Fruit fly (Drosophila melanogaster) whole organism, embryonic: Measurements from ENCODE around the gene CG45002.
A peak's percentile ranks its signal among the peaks of the same experiment; 100 is the strongest.

Source experiments
- Aef1 ChIP-seq: fragments of 200-800 bp; sonication (Bioruptor generic); IDR thresholded peaks from 3 replicates; pipeline ENCODE4 v1.3.6; 2022; ENCODE audit warnings: missing biosample characterization, missing genetic modification characterization
- Asciz ChIP-seq: fragments of 200-800 bp; sonication (Bioruptor generic); optimal IDR thresholded peaks from 2 replicates; lab custom pipeline; 2017; ENCODE audit warnings: missing biosample characterization, mild to moderate bottlenecking, missing genetic modification characterization, missing genetic modification reagents
- Atf-2 ChIP-seq: fragments of 200-800 bp; sonication (Bioruptor generic); optimal IDR thresholded peaks from 2 replicates; lab custom pipeline; 2016; ENCODE audit warnings: missing biosample characterization, missing genetic modification characterization
- CG10543 ChIP-seq: fragments of 200-800 bp; sonication (Bioruptor generic); optimal IDR thresholded peaks from 3 replicates; lab custom pipeline; 2017; ENCODE audit warnings: missing biosample characterization, mild to moderate bottlenecking, missing genetic modification characterization, moderate library complexity
- CG12104 ChIP-seq: fragments of 200-800 bp; sonication (Bioruptor generic); optimal IDR thresholded peaks from 3 replicates; lab custom pipeline; 2016; ENCODE audit warnings: missing biosample characterization, missing genetic modification characterization
- CG14014 ChIP-seq: fragments of 200-800 bp; sonication (Bioruptor generic); IDR thresholded peaks from 2 replicates; pipeline ENCODE4 v1.3.6; 2022; ENCODE audit warnings: missing biosample characterization, missing genetic modification characterization
- CG14667 ChIP-seq: fragments of 200-800 bp; sonication (Bioruptor generic); IDR thresholded peaks from 2 replicates; pipeline ENCODE4 v1.3.6; 2022; ENCODE audit warnings: missing biosample characterization, missing genetic modification characterization
- CG17359 ChIP-seq: fragments of 200-800 bp; sonication (Bioruptor generic); optimal IDR thresholded peaks from 3 replicates; lab custom pipeline; 2018; ENCODE audit warnings: missing biosample characterization, mild to moderate bottlenecking, missing genetic modification characterization, moderate library complexity
- CG17568 ChIP-seq: fragments of 200-800 bp; sonication (Bioruptor generic); optimal IDR thresholded peaks from 2 replicates; lab custom pipeline; 2018; ENCODE audit warnings: missing biosample characterization, mild to moderate bottlenecking, missing genetic modification characterization, moderate library complexity
- CG18262 ChIP-seq: fragments of 200-800 bp; optimal IDR thresholded peaks from 3 replicates; lab custom pipeline; 2019; ENCODE audit warnings: missing biosample characterization, mild to moderate bottlenecking, missing genetic modification characterization, moderate library complexity
- CG3407 ChIP-seq: fragments of 200-800 bp; sonication (Bioruptor generic); optimal IDR thresholded peaks from 2 replicates; lab custom pipeline; 2018; ENCODE audit warnings: missing biosample characterization, mild to moderate bottlenecking, missing genetic modification characterization
- CG4617 ChIP-seq: fragments of 200-800 bp; sonication (Bioruptor generic); optimal IDR thresholded peaks from 3 replicates; lab custom pipeline; 2016; ENCODE audit warnings: missing biosample characterization, missing genetic modification characterization, borderline replicate concordance
- CG7987 ChIP-seq: fragments of 200-800 bp; sonication (Bioruptor generic); optimal IDR thresholded peaks from 2 replicates; lab custom pipeline; 2018; ENCODE audit warnings: missing biosample characterization, mild to moderate bottlenecking, missing genetic modification characterization, moderate library complexity
- CG9727 ChIP-seq: fragments of 200-800 bp; sonication (Bioruptor generic); optimal IDR thresholded peaks from 3 replicates; lab custom pipeline; 2017; ENCODE audit warnings: missing biosample characterization, mild to moderate bottlenecking, missing genetic modification characterization
- CG9817 ChIP-seq: fragments of 200-800 bp; sonication (Bioruptor generic); optimal IDR thresholded peaks from 2 replicates; lab custom pipeline; 2018; ENCODE audit warnings: missing biosample characterization, mild to moderate bottlenecking, missing genetic modification characterization, moderate library complexity
- CrebB ChIP-seq: fragments of 200-800 bp; sonication (Bioruptor generic); optimal IDR thresholded peaks from 3 replicates; lab custom pipeline; 2018; ENCODE audit warnings: missing biosample characterization, mild to moderate bottlenecking, missing genetic modification characterization
- Ets97D ChIP-seq: fragments of 200-800 bp; sonication (Bioruptor generic); optimal IDR thresholded peaks from 3 replicates; lab custom pipeline; 2016; ENCODE audit warnings: missing biosample characterization, missing genetic modification characterization
- GATAe ChIP-seq: fragments of 200-800 bp; sonication (Bioruptor generic); conservative IDR thresholded peaks from 2 replicates; pipeline ENCODE4 v1.3.6; 2022; ENCODE audit warnings: missing biosample characterization, missing genetic modification characterization
- H2.0 ChIP-seq: fragments of 200-800 bp; sonication (Bioruptor generic); IDR thresholded peaks from 2 replicates; pipeline ENCODE4 v1.3.6; 2022; ENCODE audit warnings: missing biosample characterization, missing genetic modification characterization
- Hmx ChIP-seq: fragments of 200-800 bp; sonication (Bioruptor generic); optimal IDR thresholded peaks from 2 replicates; lab custom pipeline; 2016; ENCODE audit warnings: missing biosample characterization, missing genetic modification characterization
- Kr ChIP-seq: fragments of 200-800 bp; sonication (Bioruptor generic); optimal IDR thresholded peaks from 2 replicates; lab custom pipeline; 2017; ENCODE audit warnings: missing biosample characterization, mild to moderate bottlenecking, missing genetic modification characterization
- Med ChIP-seq: fragments of 200-800 bp; sonication (Bioruptor generic); peaks from one replicate; lab custom pipeline; 2016; ENCODE audit warnings: missing biosample characterization, missing genetic modification characterization, mild to moderate bottlenecking, inconsistent platforms, moderate library complexity
- Mrtf ChIP-seq: fragments of 200-800 bp; sonication (Bioruptor generic); IDR thresholded peaks from 3 replicates; pipeline ENCODE4 v1.3.6; 2022; ENCODE audit warnings: missing biosample characterization, missing genetic modification characterization
- NfI ChIP-seq: fragments of 200-800 bp; sonication (Bioruptor generic); optimal IDR thresholded peaks from 3 replicates; lab custom pipeline; 2018; ENCODE audit warnings: missing biosample characterization, mild to moderate bottlenecking, missing genetic modification characterization, moderate library complexity
- Scr ChIP-seq: fragments of 200-800 bp; sonication (Bioruptor generic); IDR thresholded peaks from 2 replicates; pipeline ENCODE4 v1.3.6; 2022; ENCODE audit warnings: missing biosample characterization, missing genetic modification characterization; ENCODE audit not compliant: partially characterized antibody
- Spps ChIP-seq: fragments of 200-800 bp; sonication (Bioruptor generic); optimal IDR thresholded peaks from 2 replicates; lab custom pipeline; 2018; ENCODE audit warnings: missing biosample characterization, mild to moderate bottlenecking, missing genetic modification characterization
- Ssrp ChIP-seq: fragments of 200-800 bp; sonication (Bioruptor generic); optimal IDR thresholded peaks from 2 replicates; lab custom pipeline; 2018; ENCODE audit warnings: missing biosample characterization, mild to moderate bottlenecking, missing genetic modification characterization, moderate library complexity
- Xbp1 ChIP-seq: fragments of 200-800 bp; sonication (Bioruptor generic); optimal IDR thresholded peaks from 3 replicates; lab custom pipeline; 2016; ENCODE audit warnings: missing biosample characterization, mild to moderate bottlenecking, missing genetic modification characterization
- al ChIP-seq: fragments of 200-800 bp; sonication (Bioruptor generic); IDR thresholded peaks from 2 replicates; pipeline ENCODE4 v1.3.6; 2022; ENCODE audit warnings: missing biosample characterization, missing genetic modification characterization
- ara ChIP-seq: fragments of 200-800 bp; sonication (Bioruptor generic); IDR thresholded peaks from 2 replicates; pipeline ENCODE4 v1.3.6; 2022; ENCODE audit warnings: missing biosample characterization, missing genetic modification characterization
- bsh ChIP-seq, 2 experiments: fragments of 200-800 bp; sonication (Bioruptor generic); optimal IDR thresholded peaks; 2 replicates each; lab custom pipeline; 2017 to 2018; ENCODE audit warnings: mild to moderate bottlenecking in 2 of 2, missing biosample characterization in 2 of 2, missing genetic modification characterization in 2 of 2, moderate library complexity in 1 of 2
- crp ChIP-seq, 2 experiments: fragments of 200-800 bp; sonication (Bioruptor generic); optimal IDR thresholded peaks; 2 replicates in 1 of 2; 3 replicates in 1 of 2; lab custom pipeline; 2017; ENCODE audit warnings: missing biosample characterization in 2 of 2, missing genetic modification characterization in 2 of 2, mild to moderate bottlenecking in 1 of 2, moderate library complexity in 1 of 2
- da ChIP-seq: fragments of 200-800 bp; sonication (Bioruptor generic); optimal IDR thresholded peaks from 2 replicates; lab custom pipeline; 2016; ENCODE audit warnings: missing biosample characterization, missing genetic modification characterization
- en ChIP-seq: fragments of 200-800 bp; sonication (Bioruptor generic); optimal IDR thresholded peaks from 2 replicates; lab custom pipeline; 2016; ENCODE audit warnings: missing biosample characterization, missing genetic modification characterization
- esg ChIP-seq: fragments of 200-800 bp; sonication (Bioruptor generic); conservative IDR thresholded peaks from 2 replicates; pipeline ENCODE4 v1.3.6; 2022; ENCODE audit warnings: missing biosample characterization, missing genetic modification characterization
- fd96Cb ChIP-seq: fragments of 200-800 bp; sonication (Bioruptor generic); optimal IDR thresholded peaks from 2 replicates; lab custom pipeline; 2018; ENCODE audit warnings: missing biosample characterization, mild to moderate bottlenecking, missing genetic modification characterization, moderate library complexity
- ftz-f1 ChIP-seq: fragments of 200-800 bp; sonication (Bioruptor generic); optimal IDR thresholded peaks from 2 replicates; lab custom pipeline; 2016; ENCODE audit warnings: missing biosample characterization, missing genetic modification characterization
- insv ChIP-seq, 2 experiments: fragments of 200-800 bp; sonication (Bioruptor generic); optimal IDR thresholded peaks; 3 replicates each; lab custom pipeline; 2016 to 2018; ENCODE audit warnings: missing biosample characterization in 2 of 2, missing genetic modification characterization in 2 of 2
- lab ChIP-seq: fragments of 200-800 bp; sonication (Bioruptor generic); optimal IDR thresholded peaks from 3 replicates; lab custom pipeline; 2017; ENCODE audit warnings: missing biosample characterization, missing genetic modification characterization, mild to moderate bottlenecking, moderate library complexity, missing genetic modification reagents
- lilli ChIP-seq: fragments of 200-800 bp; sonication (Bioruptor generic); optimal IDR thresholded peaks from 3 replicates; lab custom pipeline; 2016; ENCODE audit warnings: missing biosample characterization, missing genetic modification characterization
- luna ChIP-seq: fragments of 200-800 bp; sonication (Bioruptor generic); optimal IDR thresholded peaks from 2 replicates; lab custom pipeline; 2016; ENCODE audit warnings: missing biosample characterization, missing genetic modification characterization
- mirr ChIP-seq: fragments of 200-800 bp; sonication (Bioruptor generic); optimal IDR thresholded peaks from 3 replicates; lab custom pipeline; 2018; ENCODE audit warnings: missing biosample characterization, mild to moderate bottlenecking, missing genetic modification characterization
- pros ChIP-seq: fragments of 200-800 bp; sonication (Bioruptor generic); optimal IDR thresholded peaks from 3 replicates; lab custom pipeline; 2019; ENCODE audit warnings: missing biosample characterization, mild to moderate bottlenecking, missing genetic modification characterization, moderate library complexity
- row ChIP-seq: fragments of 200-800 bp; sonication (Bioruptor generic); IDR thresholded peaks from 3 replicates; pipeline ENCODE4 v1.3.6; 2022; ENCODE audit warnings: missing biosample characterization, missing genetic modification characterization
- sens ChIP-seq: fragments of 200-800 bp; sonication (Bioruptor generic); peaks from one replicate; lab custom pipeline; 2016; ENCODE audit warnings: missing biosample characterization, missing genetic modification characterization
- tio ChIP-seq: fragments of 200-800 bp; sonication (Bioruptor generic); optimal IDR thresholded peaks from 2 replicates; lab custom pipeline; 2017; ENCODE audit warnings: missing biosample characterization, missing genetic modification characterization, inconsistent platforms
- toy ChIP-seq: fragments of 200-800 bp; sonication (Bioruptor generic); IDR thresholded peaks from 2 replicates; pipeline ENCODE4 v1.3.6; 2022; ENCODE audit warnings: missing biosample characterization, missing genetic modification characterization
- unpg ChIP-seq: fragments of 200-800 bp; sonication (Bioruptor generic); optimal IDR thresholded peaks from 3 replicates; lab custom pipeline; 2018; ENCODE audit warnings: missing biosample characterization, mild to moderate bottlenecking, missing genetic modification characterization, moderate library complexity
- vnd ChIP-seq: fragments of 200-800 bp; sonication (Bioruptor generic); IDR thresholded peaks from 3 replicates; pipeline ENCODE4 v1.3.6; 2022; ENCODE audit warnings: missing biosample characterization, missing genetic modification characterization; ENCODE audit not compliant: partially characterized antibody
- wor ChIP-seq: fragments of 200-800 bp; sonication (Bioruptor generic); IDR thresholded peaks from 2 replicates; pipeline ENCODE4 v1.3.6; 2022; ENCODE audit warnings: missing biosample characterization, missing genetic modification characterization

The CG45002 gene

DNA sequence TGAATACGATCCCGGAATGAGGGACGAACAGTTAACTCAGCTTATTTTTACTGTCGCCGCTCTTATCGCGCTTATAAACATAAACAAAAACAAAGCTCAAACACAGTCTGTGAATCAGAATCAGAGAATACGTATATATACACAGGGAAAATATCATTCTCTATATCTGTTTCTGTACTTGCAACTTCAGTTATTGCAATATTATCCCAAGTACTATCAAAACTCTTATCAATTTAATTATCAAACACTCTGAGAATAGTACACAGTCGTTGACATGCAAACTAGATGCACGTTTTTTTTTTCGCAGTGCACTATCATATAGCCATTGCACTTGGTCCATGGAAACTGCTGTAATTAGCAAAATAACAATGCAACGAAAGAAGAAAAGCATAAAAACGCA, 121.1 kb downstream of the CG45002 start (continued):
- TF ChIP-seq lilli (GFP tag; lab: Kevin White, UChicago) (no peak), Ets97D (GFP tag; lab: Kevin White, UChicago) (no peak), ara (no peak), CG17359 (no peak), wor (GFP tag; lab: Robert Waterston, UW) (no peak), en (GFP tag; lab: Kevin White, UChicago) (no peak), bsh (GFP tag; optimal IDR thresholded peaks at IDR 0.05; lab: Kevin White, UChicago) (peak; percentile 13 to 39), unpg (GFP tag; lab: Kevin White, UChicago) (peak; percentile 37), Med (peak; percentile 65), Kr (GFP tag; lab: Kevin White, UChicago) (no peak), CG3407 (GFP tag; lab: Kevin White, UChicago) (no peak), Spps (tag; lab: Kevin White, UChicago) (no peak), CG18262 (tag; lab: Kevin White, UChicago) (peak; percentile 1), fd96Cb (tag; lab: Kevin White, UChicago) (peak; percentile 8), Ssrp (peak; percentile 7), Scr (GFP tag; lab: Robert Waterston, UW) (no peak), NfI (GFP tag; lab: Kevin White, UChicago) (no peak), lab (GFP tag; lab: Kevin White, UChicago) (no peak), Xbp1 (GFP tag; lab: Kevin White, UChicago) (peak; percentile 8), sens (GFP tag; lab: Kevin White, UChicago) (peak; percentile 4), H2.0 (0 out of 2 replicates have a peak, but pooled peaks have one; percentile 4), GATAe (GFP tag; lab: Robert Waterston, UW) (no peak), CrebB (tag; lab: Kevin White, UChicago) (no peak), row (GFP tag; lab: Robert Waterston, UW) (0 out of 3 replicates have a peak, but pooled peaks have one; percentile 9), luna (GFP tag; lab: Kevin White, UChicago) (no peak), CG4617 (no peak)

DNA sequence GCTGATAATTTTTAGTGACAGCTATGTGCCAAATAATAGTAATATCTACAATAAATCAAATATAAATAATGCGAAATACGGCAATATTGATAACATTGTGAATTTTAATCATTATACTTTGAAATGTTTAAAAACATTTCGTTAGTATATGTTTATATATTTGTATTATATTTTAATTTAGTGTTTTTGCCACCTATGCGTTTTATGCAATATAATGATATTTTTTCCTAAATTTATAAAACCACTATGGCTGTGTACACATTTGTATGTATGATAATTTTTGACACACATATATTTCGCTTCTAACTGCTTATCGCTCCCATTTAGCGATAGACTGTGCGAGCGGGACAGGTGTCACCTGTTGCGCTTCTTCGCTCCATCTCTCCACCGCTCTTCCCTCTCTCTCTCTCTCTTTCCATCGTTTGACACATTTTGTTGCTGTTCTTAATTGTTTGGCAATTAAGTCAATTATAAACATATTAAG, 122.4 kb downstream of the CG45002 start:
- TF ChIP-seq da (GFP tag; lab: Kevin White, UChicago) (no peak), CG14014 (GFP tag; lab: Robert Waterston, UW) (peak; percentile 73), Mrtf (GFP tag; lab: Robert Waterston, UW) (no peak), CG14667 (GFP tag; lab: Robert Waterston, UW) (no peak), Atf-2 (GFP tag; lab: Kevin White, UChicago) (no peak), Asciz (GFP tag; lab: Kevin White, UChicago) (peak; percentile 47), CG17568 (no peak), H2.0 (0 out of 2 replicates have a peak, but pooled peaks have one; percentile 26), CG4617 (no peak), insv (GFP tag; optimal IDR thresholded peaks at IDR 0.05; lab: Kevin White, UChicago) (no peak), CG9727 (peak; percentile 62), Aef1 (GFP tag; lab: Robert Waterston, UW) (peak; percentile 29; the same call in 1 of the 3 replicates), CG12104 (GFP tag; lab: Kevin White, UChicago) (peak; percentile 56), tio (GFP tag; lab: Kevin White, UChicago) (no peak), ftz-f1 (GFP tag; lab: Kevin White, UChicago) (no peak), al (GFP tag; lab: Robert Waterston, UW) (peak; percentile 53), Hmx (GFP tag; lab: Kevin White, UChicago) (no peak), CG10543 (GFP tag; lab: Kevin White, UChicago) (peak; percentile 36), mirr (GFP tag; lab: Kevin White, UChicago) (peak; percentile 40), CG9817 (tag; lab: Kevin White, UChicago) (peak; percentile 46), CG7987 (no peak), crp (GFP tag; optimal IDR thresholded peaks at IDR 0.05; lab: Kevin White, UChicago) (no peak), pros (no peak), esg (peak; percentile 41; the same call in 1 of the 2 replicates), vnd (GFP tag; lab: Robert Waterston, UW) (no peak), toy (GFP tag; lab: Robert Waterston, UW) (0 out of 2 replicates have a peak, but pooled peaks have one; percentile 34)
